Worm (Caenorhabditis elegans) whole organism, young adult: ENCODE results near the gene sds-22.

Experiments
- F37B4.10 ChIP-seq: fragments of 200-800 bp; sonication (Bioruptor generic); IDR thresholded peaks from 2 replicates; pipeline ENCODE4 v1.3.6; 2022; ENCODE audit warnings: missing genetic modification characterization, missing compliant biosample characterization
- ama-1 ChIP-seq, 3 experiments: fragments of 150-350 bp in 1 of 3; sonication (generic microtip) in 2 of 3; optimal IDR thresholded peaks; 2 replicates each; lab custom pipeline; 2014 to 2018; ENCODE audit warnings: missing biosample characterization in 2 of 3, missing genetic modification characterization in 2 of 3, missing genetic modification reagents in 2 of 3
- aptf-3 ChIP-seq: fragments of 200-800 bp; sonication (Bioruptor generic); IDR thresholded peaks from 2 replicates; pipeline ENCODE4 v1.3.6; 2022; ENCODE audit warnings: missing genetic modification characterization, missing compliant biosample characterization
- atf-7 ChIP-seq: sonication (generic microtip); optimal IDR thresholded peaks from 2 replicates; lab custom pipeline; 2017; ENCODE audit warnings: mild to moderate bottlenecking, missing genetic modification characterization, missing compliant biosample characterization
- athp-1 ChIP-seq: sonication (generic microtip); optimal IDR thresholded peaks from 2 replicates; lab custom pipeline; 2017; ENCODE audit warnings: mild to moderate bottlenecking, missing genetic modification characterization, missing compliant biosample characterization
- ceh-91 ChIP-seq: fragments of 200-800 bp; sonication (Bioruptor generic); IDR thresholded peaks from 2 replicates; pipeline ENCODE4 v1.3.6; 2022; ENCODE audit warnings: missing genetic modification reagents, missing genetic modification characterization, missing compliant biosample characterization
- gei-17 ChIP-seq: fragments of 200-800 bp; sonication (Bioruptor generic); optimal IDR thresholded peaks from 2 replicates; lab custom pipeline; 2018; ENCODE audit warnings: mild to moderate bottlenecking, missing genetic modification characterization, missing compliant biosample characterization
- lin-35 ChIP-seq, 3 experiments: fragments of 150-350 bp in 2 of 3; sonication (generic microtip) in 1 of 3; optimal IDR thresholded peaks; 2 replicates each; lab custom pipeline; 2014 to 2018; ENCODE audit warnings: missing biosample characterization in 3 of 3, missing genetic modification characterization in 3 of 3, missing genetic modification reagents in 3 of 3
- madf-8 ChIP-seq: fragments of 200-800 bp; sonication (Bioruptor generic); conservative IDR thresholded peaks from 2 replicates; pipeline ENCODE4 v1.3.6; 2022; ENCODE audit warnings: missing genetic modification reagents, missing genetic modification characterization, missing compliant biosample characterization
- pha-4 ChIP-seq: fragments of 150-350 bp; sonication (generic microtip); optimal IDR thresholded peaks from 2 replicates; lab custom pipeline; 2014; ENCODE audit warnings: missing biosample characterization, missing genetic modification reagents, missing genetic modification characterization
- unc-62 ChIP-seq: fragments of 150-350 bp; optimal IDR thresholded peaks from 2 replicates; lab custom pipeline; 2014; ENCODE audit warnings: missing biosample characterization, missing genetic modification reagents, missing genetic modification characterization

DNA sequence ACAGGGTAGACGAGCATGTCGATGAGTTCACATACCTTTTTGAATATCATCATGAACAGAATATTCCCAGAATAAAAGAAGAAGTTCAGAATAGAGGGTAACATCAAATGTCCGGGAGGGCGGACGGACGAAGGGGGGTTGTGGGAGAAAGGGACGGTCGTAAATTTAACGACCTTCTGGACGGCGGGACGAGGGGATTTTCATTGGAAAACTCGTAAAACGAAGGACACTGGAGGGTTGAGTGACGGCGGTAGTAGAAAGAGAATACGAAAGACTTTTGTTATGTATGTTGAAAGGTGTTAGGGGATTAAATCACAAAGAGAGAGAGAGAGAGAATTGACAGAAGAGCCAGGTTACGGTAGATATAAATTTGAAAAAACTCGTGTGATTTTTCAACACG, 7.6 kb upstream of the sds-22 start:
- no peak for TF ChIP-seq atf-7 (tag; lab: Kevin White, UChicago)
- no peak for TF ChIP-seq lin-35 (GFP tag; optimal IDR thresholded peaks at IDR 0.05; lab: Kevin White, UChicago)
- no peak for TF ChIP-seq madf-8 (GFP tag; lab: Robert Waterston, UW)
- no peak for TF ChIP-seq ceh-91 (GFP tag; lab: Robert Waterston, UW)
- no peak for TF ChIP-seq unc-62
- TF ChIP-seq aptf-3 (GFP tag; lab: Robert Waterston, UW): no peak
- no peak for TF ChIP-seq pha-4
- TF ChIP-seq ama-1 (optimal IDR thresholded peaks at IDR 0.05; lab: Kevin White, UChicago): no peak
- TF ChIP-seq ama-1 (GFP tag; optimal IDR thresholded peaks at IDR 0.05; lab: Kevin White, UChicago): no peak
- TF ChIP-seq F37B4.10 (GFP tag; lab: Robert Waterston, UW): no peak
- no peak for TF ChIP-seq athp-1 (tag; lab: Kevin White, UChicago)
- no peak for TF ChIP-seq gei-17 (GFP tag; lab: Kevin White, UChicago)
